Worm (Caenorhabditis elegans) whole organism, L4/young adult: Measurements from ENCODE around the gene cpd-2.

Source experiments
- W03F9.2 ChIP-seq: fragments of 150-350 bp; optimal IDR thresholded peaks from 2 replicates; lab custom pipeline; 2014; ENCODE audit warnings: missing biosample characterization, missing genetic modification characterization
- dao-5 ChIP-seq: sonication (generic microtip); optimal IDR thresholded peaks from 2 replicates; lab custom pipeline; 2016; ENCODE audit warnings: missing genotype, missing genetic modification characterization, moderate library complexity, missing compliant biosample characterization
- him-1 ChIP-seq: sonication (generic microtip); optimal IDR thresholded peaks from 2 replicates; lab custom pipeline; 2016; ENCODE audit warnings: missing genotype, missing genetic modification reagents, missing genetic modification characterization, missing compliant biosample characterization

ce11 chrX:16098104-16098638 is 48.5 kb downstream of the cpd-2 start:
- TF ChIP-seq dao-5 (tag; lab: Kevin White, UChicago) (no peak), him-1 (tag; lab: Kevin White, UChicago) (no peak), W03F9.2 (tag; lab: Kevin White, UChicago) (no peak)
